Worm (Caenorhabditis elegans): Measurements from ENCODE around the gene srh-61.
A peak's percentile ranks its signal among the peaks of the same experiment; 100 is the strongest.

Gene srh-61

ce11 chrII:12494556-12495131 is 21.6 kb downstream of the srh-61 start, which contains the start of gene col-85 (continued):
- TF ChIP-seq unc-130 (GFP tag; optimal IDR thresholded peaks at IDR 0.05): peak; percentile 63
- no peak for TF ChIP-seq ces-1 (GFP tag; optimal IDR thresholded peaks at IDR 0.05)
- no peak for TF ChIP-seq ceh-28 (tag; optimal IDR thresholded peaks at IDR 0.05)
- TF ChIP-seq mdl-1 (tag; optimal IDR thresholded peaks at IDR 0.05): peak in 1 of 2 experiments; percentile 59
- TF ChIP-seq T26A8.4 (GFP tag; IDR thresholded peaks at IDR 0.05): peak; percentile 92
- TF ChIP-seq tag-97 (GFP tag; IDR thresholded peaks at IDR 0.05): no peak
- TF ChIP-seq ztf-11 (tag; optimal IDR thresholded peaks at IDR 0.05): no peak
- no peak for TF ChIP-seq daf-19 (GFP tag; conservative IDR thresholded peaks at IDR 0.05)
- peak; percentile 96 for TF ChIP-seq vab-7 (GFP tag; IDR thresholded peaks at IDR 0.05)
- peak; percentile 56 for TF ChIP-seq nhr-11 (tag; optimal IDR thresholded peaks at IDR 0.05)
- peak; percentile 91 for TF ChIP-seq ctbp-1 (GFP tag; IDR thresholded peaks at IDR 0.05)
- TF ChIP-seq mxl-3 (GFP tag; optimal IDR thresholded peaks at IDR 0.05): peak; percentile 42
- no peak for TF ChIP-seq egl-27 (tag; optimal IDR thresholded peaks at IDR 0.05)
- no peak for TF ChIP-seq skn-1 (tag; optimal IDR thresholded peaks at IDR 0.05)
- TF ChIP-seq aha-1 (tag): peak; percentile 94
- TF ChIP-seq hlh-30 (tag; optimal IDR thresholded peaks at IDR 0.05; ENCODE audit: insufficient read depth): peak; percentile 65
- TF ChIP-seq Y105C5A.15 (GFP tag; IDR thresholded peaks at IDR 0.05): peak; percentile 90; the same call in 1 of the 2 replicates
- peak; percentile 53 for TF ChIP-seq F37D6.2 (tag; optimal IDR thresholded peaks at IDR 0.05)
- peak; percentile 89 to 90; a peak in 3 of 4 replicates for TF ChIP-seq madf-5 (GFP tag; IDR thresholded peaks at IDR 0.05)
- peak; percentile 74 for TF ChIP-seq lin-13 (GFP tag; optimal IDR thresholded peaks at IDR 0.05)
- TF ChIP-seq saeg-2 (GFP tag; IDR thresholded peaks at IDR 0.05): peak; percentile 57; the same call in 1 of the 2 replicates
- TF ChIP-seq lin-38 (GFP tag; IDR thresholded peaks at IDR 0.05): peak; percentile 90
- no peak for TF ChIP-seq nhr-10 (tag; optimal IDR thresholded peaks at IDR 0.05)
- TF ChIP-seq daf-16 (GFP tag; optimal IDR thresholded peaks at IDR 0.05): peak; percentile 14 to 86
- TF ChIP-seq daf-16 (tag; optimal IDR thresholded peaks at IDR 0.05): peak; percentile 57
- TF ChIP-seq unc-39 (tag; optimal IDR thresholded peaks at IDR 0.05): no peak
- peak; percentile 94 for TF ChIP-seq nhr-41 (GFP tag; IDR thresholded peaks at IDR 0.05)
- TF ChIP-seq zip-2 (tag; optimal IDR thresholded peaks at IDR 0.05): peak; percentile 60
- peak; percentile 93 for TF ChIP-seq ZK337.2 (GFP tag; IDR thresholded peaks at IDR 0.05)
- no peak for TF ChIP-seq T20F7.1 (GFP tag; optimal IDR thresholded peaks at IDR 0.05)
- TF ChIP-seq ceh-62 (tag; optimal IDR thresholded peaks at IDR 0.05): no peak
- no peak for TF ChIP-seq aly-2 (tag; optimal IDR thresholded peaks at IDR 0.05)
- TF ChIP-seq fos-1 (tag; optimal IDR thresholded peaks at IDR 0.05): no peak
- peak; percentile 87 for TF ChIP-seq Y48G9A.11 (GFP tag; IDR thresholded peaks at IDR 0.05)
- no peak for TF ChIP-seq ama-1 (optimal IDR thresholded peaks at IDR 0.05)
- peak; percentile 75 for TF ChIP-seq nhr-102 (tag; optimal IDR thresholded peaks at IDR 0.05)
- TF ChIP-seq R02D3.7 (tag; optimal IDR thresholded peaks at IDR 0.05): peak; percentile 21
- TF ChIP-seq nhr-25 (tag; optimal IDR thresholded peaks at IDR 0.05; ENCODE audit: borderline replicate concordance, insufficient read depth): no peak
- peak; percentile 30 for TF ChIP-seq fkh-10 (GFP tag; optimal IDR thresholded peaks at IDR 0.05)
- TF ChIP-seq nhr-76 (tag; optimal IDR thresholded peaks at IDR 0.05): no peak
- peak; percentile 91 for TF ChIP-seq arid-1 (GFP tag; conservative IDR thresholded peaks at IDR 0.05)
- TF ChIP-seq dmd-8 (GFP tag; IDR thresholded peaks at IDR 0.05): peak; percentile 95
- no peak for TF ChIP-seq pqm-1 (tag; optimal IDR thresholded peaks at IDR 0.05)
- no peak for TF ChIP-seq jun-1 (tag; optimal IDR thresholded peaks at IDR 0.05)
- TF ChIP-seq ceh-20 (GFP tag; IDR thresholded peaks at IDR 0.05): peak; percentile 78
- 0 out of 2 replicates have a peak, but pooled peaks have one; percentile 71 for TF ChIP-seq daf-8 (GFP tag; IDR thresholded peaks at IDR 0.05)
- TF ChIP-seq nhr-28 (tag; optimal IDR thresholded peaks at IDR 0.05): peak; percentile 48
- peak; percentile 75 for TF ChIP-seq lin-29 (GFP tag; IDR thresholded peaks at IDR 0.05)
- peak in 1 of 2 experiments; percentile 79 for TF ChIP-seq unc-62 (GFP tag; optimal IDR thresholded peaks at IDR 0.05 in 1 of 2)
- TF ChIP-seq unc-62 (tag; optimal IDR thresholded peaks at IDR 0.05): no peak
- TF ChIP-seq lir-3 (tag; optimal IDR thresholded peaks at IDR 0.05): peak; percentile 62
- TF ChIP-seq zfp-2 (tag; optimal IDR thresholded peaks at IDR 0.05): peak; percentile 48

All from whole organism, L4 larva.